Fruit fly (Drosophila melanogaster) whole organism: ENCODE results near the gene CG33306.

ENCODE experiments used
- CG8478 ChIP-seq: fragments of >200 bp; optimal IDR thresholded peaks from 2 replicates; lab custom pipeline; 2018; ENCODE audit warnings: inconsistent platforms
- Dll ChIP-seq: fragments of >200 bp; optimal IDR thresholded peaks from 2 replicates; lab custom pipeline; 2017
- EcR ChIP-seq, 2 experiments: fragments of >200 bp; optimal IDR thresholded peaks; 2 replicates each; lab custom pipeline; 2017; ENCODE audit warnings: missing biosample characterization in 2 of 2, missing genetic modification characterization in 2 of 2, missing genetic modification reagents in 2 of 2
- pan ChIP-seq: fragments of >200 bp; optimal IDR thresholded peaks from 2 replicates; lab custom pipeline; 2017
- psq ChIP-seq: fragments of >200 bp; optimal IDR thresholded peaks from 2 replicates; lab custom pipeline; 2017
- usp ChIP-seq: fragments of >200 bp; optimal IDR thresholded peaks from 2 replicates; lab custom pipeline; 2017; ENCODE audit warnings: missing biosample characterization, missing genetic modification characterization, mixed read lengths

DNA sequence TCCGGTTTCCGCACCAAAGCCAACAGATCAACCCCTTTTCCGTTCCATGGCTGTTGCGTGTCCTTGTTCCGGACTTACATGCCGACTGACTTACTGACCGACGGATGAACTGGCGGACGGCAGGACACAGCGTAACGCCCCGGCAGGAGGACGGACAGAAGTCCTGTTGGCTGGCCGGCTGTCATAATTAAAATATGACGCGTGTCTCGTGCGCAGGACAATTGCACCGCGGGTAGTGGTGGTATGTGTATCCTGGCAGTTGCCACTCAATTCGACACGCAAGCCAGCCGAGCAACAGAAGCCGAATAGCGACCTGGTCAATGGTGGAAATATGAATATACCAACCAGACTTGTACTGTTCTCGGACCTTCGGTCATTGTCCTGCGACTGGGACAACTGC lies 25.9 kb upstream of the CG33306 start:
- TF ChIP-seq psq (lab: Kevin White, UChicago) = no peak
- no peak for TF ChIP-seq pan (lab: Kevin White, UChicago)
- TF ChIP-seq Dll (lab: Kevin White, UChicago) = no peak
- no peak for TF ChIP-seq usp
- TF ChIP-seq CG8478 = no peak
- no peak for TF ChIP-seq EcR (GFP tag; optimal IDR thresholded peaks at IDR 0.05; lab: Kevin White, UChicago)
